Worm (Caenorhabditis elegans): ENCODE results near the gene fbf-1.

DNA sequence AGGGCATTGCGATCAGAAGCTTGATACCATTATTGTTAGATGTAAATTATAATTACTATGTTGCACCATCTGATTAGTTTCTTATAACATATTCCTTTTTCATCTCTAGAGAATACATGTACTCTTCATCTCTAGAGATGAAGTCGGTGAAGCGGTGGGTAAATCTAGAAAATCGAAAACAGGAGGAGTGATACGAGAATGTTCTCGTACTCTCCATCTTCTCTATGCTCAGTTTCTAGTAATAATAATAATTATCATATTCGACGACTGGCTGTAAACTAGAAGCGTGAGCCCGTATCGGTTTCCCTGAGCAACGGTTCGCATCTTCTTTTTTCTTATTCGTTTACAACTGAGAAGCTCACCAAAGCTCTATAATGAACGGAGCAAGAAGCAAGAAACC is 27.1 kb upstream of the fbf-1 start:
- TF ChIP-seq flt-1 (GFP tag; IDR thresholded peaks at IDR 0.05) (no peak), ref-1 (GFP tag; conservative IDR thresholded peaks at IDR 0.05) (no peak), ztf-23 (GFP tag; IDR thresholded peaks at IDR 0.05) (no peak), med-1 (GFP tag; optimal IDR thresholded peaks at IDR 0.05; ENCODE audit: insufficient read depth) (no peak), ztf-29 (GFP tag; IDR thresholded peaks at IDR 0.05) (no peak), T22C8.4 (GFP tag; IDR thresholded peaks at IDR 0.05) (no peak), cog-1 (tag; optimal IDR thresholded peaks at IDR 0.05) (no peak)

Measured in whole organism, midembryonic.